Worm (Caenorhabditis elegans) whole organism, L1 larva: ENCODE measurements around the gene str-6.

Source experiments
- C04F5.9 ChIP-seq: sonication (generic microtip); optimal IDR thresholded peaks from 2 replicates; lab custom pipeline; 2016; ENCODE audit warnings: missing genetic modification characterization, missing compliant biosample characterization
- C16A3.4 ChIP-seq: fragments of 150-350 bp; optimal IDR thresholded peaks from 2 replicates; lab custom pipeline; 2014; ENCODE audit warnings: missing biosample characterization, missing genetic modification characterization
- F16B12.6 ChIP-seq: fragments of 150-350 bp; optimal IDR thresholded peaks from 2 replicates; lab custom pipeline; 2014; ENCODE audit warnings: missing biosample characterization, missing genetic modification characterization
- aly-2 ChIP-seq: fragments of 150-350 bp; optimal IDR thresholded peaks from 2 replicates; lab custom pipeline; 2014; ENCODE audit warnings: missing biosample characterization, missing genetic modification characterization
- ama-1 ChIP-seq: fragments of 150-350 bp; optimal IDR thresholded peaks from 2 replicates; lab custom pipeline; 2014
- ceh-8 ChIP-seq: fragments of 200-800 bp; sonication (Bioruptor generic); optimal IDR thresholded peaks from 2 replicates; lab custom pipeline; 2018; ENCODE audit warnings: mild to moderate bottlenecking, missing genetic modification characterization, moderate library complexity, missing compliant biosample characterization
- ceh-82 ChIP-seq, 3 experiments: fragments of 150-350 bp in 1 of 3; sonication (generic microtip) in 2 of 3; optimal IDR thresholded peaks; 2 replicates each; lab custom pipeline; 2014 to 2017; ENCODE audit warnings: missing biosample characterization in 3 of 3, missing genetic modification characterization in 3 of 3
- ceh-88 ChIP-seq: fragments of 200-800 bp; sonication (Bioruptor generic); IDR thresholded peaks from 2 replicates; pipeline ENCODE4 v1.3.6; 2022; ENCODE audit warnings: missing genetic modification characterization, missing compliant biosample characterization
- efl-3 ChIP-seq: fragments of 200-800 bp; sonication (Bioruptor generic); optimal IDR thresholded peaks from 2 replicates; lab custom pipeline; 2018; ENCODE audit warnings: mild to moderate bottlenecking, missing genetic modification characterization, missing compliant biosample characterization
- elt-2 ChIP-seq: sonication (generic microtip); optimal IDR thresholded peaks from 2 replicates; lab custom pipeline; 2016; ENCODE audit warnings: missing genetic modification characterization, mild to moderate bottlenecking, inconsistent platforms, missing compliant biosample characterization, missing genetic modification reagents
- elt-3 ChIP-seq, 6 experiments: fragments of 150-350 bp in 1 of 6; sonication (generic microtip); optimal IDR thresholded peaks; 2 replicates each; lab custom pipeline; 2017 to 2018; ENCODE audit warnings: missing biosample characterization in 6 of 6, missing genetic modification characterization in 6 of 6, inconsistent platforms in 1 of 6
- ets-5 ChIP-seq: fragments of 200-800 bp; sonication (Bioruptor generic); IDR thresholded peaks from 2 replicates; pipeline ENCODE4 v1.3.6; 2022; ENCODE audit warnings: missing genetic modification characterization, missing compliant biosample characterization
- fos-1 ChIP-seq: fragments of 150-350 bp; optimal IDR thresholded peaks from 2 replicates; lab custom pipeline; 2014; ENCODE audit warnings: missing biosample characterization, missing genetic modification characterization
- hlh-4 ChIP-seq: sonication (generic microtip); optimal IDR thresholded peaks from 2 replicates; lab custom pipeline; 2016; ENCODE audit warnings: mild to moderate bottlenecking, missing genetic modification characterization, missing compliant biosample characterization
- hpl-2 ChIP-seq: fragments of 150-350 bp; optimal IDR thresholded peaks from 2 replicates; lab custom pipeline; 2014; ENCODE audit warnings: missing biosample characterization, missing genetic modification reagents, missing genetic modification characterization
- jun-1 ChIP-seq: fragments of 150-350 bp; optimal IDR thresholded peaks from 2 replicates; lab custom pipeline; 2014; ENCODE audit warnings: missing biosample characterization, missing genetic modification reagents, missing genetic modification characterization
- lin-13 ChIP-seq: fragments of 150-350 bp; optimal IDR thresholded peaks from 2 replicates; lab custom pipeline; 2014; ENCODE audit warnings: missing biosample characterization, missing genetic modification reagents, missing genetic modification characterization
- lin-15B ChIP-seq: fragments of 150-350 bp; sonication (generic microtip); optimal IDR thresholded peaks from 3 replicates; lab custom pipeline; 2014; ENCODE audit warnings: missing biosample characterization, missing genetic modification characterization
- lin-35 ChIP-seq, 2 experiments: fragments of 150-350 bp; optimal IDR thresholded peaks; 2 replicates each; lab custom pipeline; 2014; ENCODE audit warnings: missing biosample characterization in 2 of 2, missing genetic modification characterization in 2 of 2, missing genetic modification reagents in 2 of 2
- lin-39 ChIP-seq: fragments of 150-350 bp; optimal IDR thresholded peaks from 2 replicates; lab custom pipeline; 2014; ENCODE audit warnings: missing biosample characterization, missing genetic modification reagents, missing genetic modification characterization
- mef-2 ChIP-seq: fragments of 150-350 bp; optimal IDR thresholded peaks from 2 replicates; lab custom pipeline; 2014; ENCODE audit warnings: missing biosample characterization, missing genetic modification characterization
- mep-1 ChIP-seq: fragments of 150-350 bp; optimal IDR thresholded peaks from 2 replicates; lab custom pipeline; 2014; ENCODE audit warnings: missing biosample characterization, missing genetic modification characterization
- nhr-19 ChIP-seq: fragments of 200-800 bp; sonication (Bioruptor generic); conservative IDR thresholded peaks from 2 replicates; pipeline ENCODE4 v1.3.6; 2022; ENCODE audit warnings: missing genetic modification characterization, missing compliant biosample characterization
- nhr-20 ChIP-seq: sonication (generic microtip); optimal IDR thresholded peaks from 2 replicates; lab custom pipeline; 2016; ENCODE audit warnings: mild to moderate bottlenecking, missing genetic modification characterization, missing compliant biosample characterization
- nhr-28 ChIP-seq: fragments of 150-350 bp; optimal IDR thresholded peaks from 2 replicates; lab custom pipeline; 2014; ENCODE audit warnings: missing biosample characterization, missing genetic modification characterization
- nhr-76 ChIP-seq: sonication (generic microtip); optimal IDR thresholded peaks from 2 replicates; lab custom pipeline; 2017; ENCODE audit warnings: missing biosample characterization, missing genetic modification characterization
- nhr-85 ChIP-seq: sonication (generic microtip); peaks from one replicate; lab custom pipeline; 2016; ENCODE audit warnings: missing genetic modification characterization, inconsistent platforms, missing compliant biosample characterization
- pag-3 ChIP-seq: sonication (generic microtip); optimal IDR thresholded peaks from 2 replicates; lab custom pipeline; 2017; ENCODE audit warnings: missing genetic modification characterization, mild to moderate bottlenecking, missing compliant biosample characterization, antibody characterized with exemption, borderline replicate concordance; ENCODE audit not compliant: insufficient read depth
- rnt-1 ChIP-seq: sonication (generic microtip); optimal IDR thresholded peaks from 2 replicates; lab custom pipeline; 2016; ENCODE audit warnings: mild to moderate bottlenecking, missing genetic modification characterization, moderate library complexity, missing compliant biosample characterization
- snu-23 ChIP-seq: sonication (generic microtip); optimal IDR thresholded peaks from 2 replicates; lab custom pipeline; 2016; ENCODE audit warnings: missing genetic modification characterization, missing compliant biosample characterization
- sup-37 ChIP-seq: fragments of 200-800 bp; sonication (Bioruptor generic); optimal IDR thresholded peaks from 2 replicates; lab custom pipeline; 2018; ENCODE audit warnings: mild to moderate bottlenecking, missing genetic modification characterization, missing compliant biosample characterization
- swsn-7 ChIP-seq: sonication (generic microtip); optimal IDR thresholded peaks from 2 replicates; lab custom pipeline; 2016; ENCODE audit warnings: missing genetic modification characterization, missing compliant biosample characterization
- tbx-2 ChIP-seq: sonication (generic microtip); optimal IDR thresholded peaks from 2 replicates; lab custom pipeline; 2016; ENCODE audit warnings: missing genetic modification characterization, missing compliant biosample characterization
- tlp-1 ChIP-seq: fragments of 150-350 bp; optimal IDR thresholded peaks from 2 replicates; lab custom pipeline; 2014; ENCODE audit warnings: missing biosample characterization, missing genetic modification characterization
- unc-30 ChIP-seq: sonication (generic microtip); optimal IDR thresholded peaks from 2 replicates; lab custom pipeline; 2017; ENCODE audit warnings: missing biosample characterization, missing genetic modification characterization
- unc-86 ChIP-seq: sonication (generic microtip); optimal IDR thresholded peaks from 2 replicates; lab custom pipeline; 2016; ENCODE audit warnings: missing genetic modification characterization, missing compliant biosample characterization
- unc-98 ChIP-seq: fragments of 200-800 bp; sonication (Bioruptor generic); IDR thresholded peaks from 2 replicates; pipeline ENCODE4 v1.3.6; 2022; ENCODE audit warnings: missing genetic modification characterization, missing compliant biosample characterization
- zag-1 ChIP-seq: fragments of 150-350 bp; optimal IDR thresholded peaks from 2 replicates; lab custom pipeline; 2014; ENCODE audit warnings: missing biosample characterization, missing genetic modification characterization
- ztf-11 ChIP-seq, 2 experiments: sonication (generic microtip); optimal IDR thresholded peaks; 2 replicates each; lab custom pipeline; 2016 to 2017; ENCODE audit warnings: missing genetic modification characterization in 2 of 2, missing biosample characterization in 1 of 2, missing compliant biosample characterization in 1 of 2

Gene str-6

ce11 chrV:15750130-15750529 is at the start of gene str-6:
str-6 (minus strand) TSS chrV:15750230.
- TF ChIP-seq ztf-11 (tag; optimal IDR thresholded peaks at IDR 0.05; lab: Kevin White, UChicago) (no peak), nhr-85 (tag; lab: Kevin White, UChicago) (no peak), aly-2 (tag; lab: Kevin White, UChicago) (no peak), mef-2 (tag; lab: Kevin White, UChicago) (no peak), ama-1 (no peak), rnt-1 (tag; lab: Kevin White, UChicago) (no peak), F16B12.6 (tag; lab: Kevin White, UChicago) (no peak), fos-1 (tag; lab: Kevin White, UChicago) (no peak), swsn-7 (tag; lab: Kevin White, UChicago) (no peak), snu-23 (GFP tag; lab: Kevin White, UChicago) (no peak), unc-86 (tag; lab: Kevin White, UChicago) (no peak), lin-35 (GFP tag; optimal IDR thresholded peaks at IDR 0.05; lab: Kevin White, UChicago) (no peak), C16A3.4 (no peak), C04F5.9 (no peak), lin-39 (tag; lab: Kevin White, UChicago) (no peak), lin-15B (no peak), jun-1 (no peak), sup-37 (GFP tag; lab: Kevin White, UChicago) (no peak), hpl-2 (GFP tag; lab: Kevin White, UChicago) (no peak)

ce11 chrV:15798108-15798507 is 48.1 kb upstream of the str-6 start, which contains the start of gene T26E4.10:
T26E4.10 (minus strand) TSS chrV:15798208.
- TF ChIP-seq lin-13, result no peak
- no peak for TF ChIP-seq ets-5 (GFP tag; lab: Robert Waterston, UW)
- no peak for TF ChIP-seq ceh-88 (GFP tag; lab: Robert Waterston, UW)
- TF ChIP-seq nhr-19 (GFP tag; lab: Robert Waterston, UW), result no peak
- no peak for TF ChIP-seq lin-15B
- no peak for TF ChIP-seq elt-2 (tag; lab: Kevin White, UChicago)

ce11 chrV:15796087-15796486 is 46.1 kb upstream of the str-6 start, which contains the start of gene nhr-223:
nhr-223 (plus strand) TSS chrV:15796387.
- TF ChIP-seq zag-1 (tag; lab: Kevin White, UChicago), result no peak
- TF ChIP-seq jun-1, result no peak
- TF ChIP-seq nhr-20 (tag; lab: Kevin White, UChicago), result no peak
- TF ChIP-seq unc-98, result no peak
- TF ChIP-seq hpl-2 (GFP tag; lab: Kevin White, UChicago), result no peak
- no peak for TF ChIP-seq lin-35 (GFP tag; optimal IDR thresholded peaks at IDR 0.05; lab: Kevin White, UChicago)
- no peak for TF ChIP-seq tlp-1
- no peak for TF ChIP-seq ceh-88 (GFP tag; lab: Robert Waterston, UW)
- TF ChIP-seq ceh-82 (tag; optimal IDR thresholded peaks at IDR 0.05; lab: Kevin White, UChicago), result no peak
- no peak for TF ChIP-seq nhr-28 (tag; lab: Kevin White, UChicago)
- TF ChIP-seq ceh-8 (GFP tag; lab: Kevin White, UChicago), result no peak
- no peak for TF ChIP-seq ztf-11 (tag; optimal IDR thresholded peaks at IDR 0.05; lab: Kevin White, UChicago)
- TF ChIP-seq aly-2 (tag; lab: Kevin White, UChicago), result no peak
- no peak for TF ChIP-seq efl-3 (GFP tag; lab: Kevin White, UChicago)
- no peak for TF ChIP-seq elt-3 (tag; optimal IDR thresholded peaks at IDR 0.05; lab: Kevin White, UChicago)
- no peak for TF ChIP-seq tbx-2 (tag; lab: Kevin White, UChicago)

ce11 chrV:15793270-15793669 is 43.2 kb upstream of the str-6 start, which contains the start of gene T26E4.7:
T26E4.7 (plus strand) TSS chrV:15793570.
- no peak for TF ChIP-seq mep-1 (tag; lab: Kevin White, UChicago)
- no peak for TF ChIP-seq aly-2 (tag; lab: Kevin White, UChicago)
- TF ChIP-seq lin-39 (tag; lab: Kevin White, UChicago), result no peak
- TF ChIP-seq hlh-4, result no peak
- TF ChIP-seq nhr-28 (tag; lab: Kevin White, UChicago), result no peak
- no peak for TF ChIP-seq unc-30
- no peak for TF ChIP-seq pag-3
- no peak for TF ChIP-seq rnt-1 (tag; lab: Kevin White, UChicago)
- no peak for TF ChIP-seq nhr-76 (tag; lab: Kevin White, UChicago)
